ENCODE assay signal across 2 fruit fly cellular contexts in the genomic region with DNA sequence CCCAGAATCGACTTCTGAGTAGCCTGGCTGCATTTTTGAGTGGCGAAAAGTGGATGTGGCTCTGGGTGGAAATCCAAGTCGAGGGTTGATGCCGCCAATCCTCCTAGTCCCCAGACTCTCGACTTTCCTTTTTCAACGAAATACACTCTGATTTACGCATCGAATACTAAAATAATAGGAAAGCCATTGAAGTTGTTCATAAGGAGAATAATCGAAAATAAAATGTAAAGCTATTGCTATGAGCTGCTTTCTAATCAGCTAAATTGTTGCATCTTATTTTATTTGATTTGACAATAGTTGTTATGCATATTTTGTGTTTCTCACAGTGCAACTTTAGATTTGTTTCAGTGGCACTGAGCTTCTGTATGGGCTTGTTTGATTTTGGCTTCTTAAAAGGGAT.
TF ChIP-seq lines count a peak whose summit lies in the region.

No protein-coding gene starts in this region.

TF ChIP-seq in whole organism, embryonic, 481 proteins besides CTCF, POLR2A, EP300 and RAD21 (continued from another document):
- TF ChIP-seq CG2678 (tag; optimal IDR thresholded peaks at IDR 0.05; lab: Kevin White, UChicago) = peak; percentile 37
- TF ChIP-seq CG32767 (GFP tag; IDR thresholded peaks at IDR 0.05; lab: Robert Waterston, UW) = no peak
- no peak for TF ChIP-seq sc (optimal IDR thresholded peaks at IDR 0.05; lab: Kevin White, UChicago)
- no peak for TF ChIP-seq sc (GFP tag; optimal IDR thresholded peaks at IDR 0.05; lab: Kevin White, UChicago)
- peak; percentile 64 for TF ChIP-seq sens (GFP tag; lab: Kevin White, UChicago)
- 0 out of 3 replicates have a peak, but pooled peaks have one; percentile 19 for TF ChIP-seq CG17361 (GFP tag; IDR thresholded peaks at IDR 0.05; lab: Robert Waterston, UW)
- peak; percentile 30 for TF ChIP-seq ATbp (GFP tag; optimal IDR thresholded peaks at IDR 0.05; lab: Kevin White, UChicago)
- TF ChIP-seq CG7271 (tag; optimal IDR thresholded peaks at IDR 0.05; lab: Kevin White, UChicago) = no peak
- TF ChIP-seq zfh1 (GFP tag; IDR thresholded peaks at IDR 0.05; lab: Robert Waterston, UW) = 0 out of 3 replicates have a peak, but pooled peaks have one; percentile 17
- TF ChIP-seq prd (optimal IDR thresholded peaks at IDR 0.05; lab: Kevin White, UChicago) = no peak
- TF ChIP-seq prd (GFP tag; IDR thresholded peaks at IDR 0.05; lab: Robert Waterston, UW) = peak; percentile 8; the same call in 1 of the 3 replicates
- peak; percentile 39 for TF ChIP-seq lab (GFP tag; optimal IDR thresholded peaks at IDR 0.05; lab: Kevin White, UChicago)
- peak; percentile 30 for TF ChIP-seq CG18262 (tag; optimal IDR thresholded peaks at IDR 0.05; lab: Kevin White, UChicago)
- no peak for TF ChIP-seq CG10209 (GFP tag; optimal IDR thresholded peaks at IDR 0.05; lab: Kevin White, UChicago)

TF ChIP-seq in whole organism, prepupa, 60 proteins besides CTCF, POLR2A, EP300 and RAD21 (continued from another document):
- TF ChIP-seq fd85E (GFP tag; optimal IDR thresholded peaks at IDR 0.05; lab: Kevin White, UChicago) (no peak), cyc (GFP tag; optimal IDR thresholded peaks at IDR 0.05; lab: Kevin White, UChicago) (peak; percentile 33), CG8632 (GFP tag; optimal IDR thresholded peaks at IDR 0.05; lab: Kevin White, UChicago) (no peak), CG32006 (GFP tag; optimal IDR thresholded peaks at IDR 0.05; lab: Kevin White, UChicago) (no peak), esn (GFP tag; optimal IDR thresholded peaks at IDR 0.05; lab: Kevin White, UChicago) (peak; percentile 48), CG31627 (GFP tag; optimal IDR thresholded peaks at IDR 0.05; lab: Kevin White, UChicago) (peak; percentile 9), Ets21C (GFP tag; optimal IDR thresholded peaks at IDR 0.05; lab: Kevin White, UChicago) (peak; percentile 19), fd59A (GFP tag; optimal IDR thresholded peaks at IDR 0.05; lab: Kevin White, UChicago) (no peak), Gug (GFP tag; IDR thresholded peaks at IDR 0.05; lab: Robert Waterston, UW) (no peak), dsx (GFP tag; optimal IDR thresholded peaks at IDR 0.05; lab: Kevin White, UChicago; ENCODE audit: poor library complexity, severe bottlenecking) (peak; percentile 16), Sox15 (GFP tag; optimal IDR thresholded peaks at IDR 0.05; lab: Kevin White, UChicago) (no peak), CG11902 (GFP tag; optimal IDR thresholded peaks at IDR 0.05; lab: Kevin White, UChicago) (no peak)
